Worm (Caenorhabditis elegans) whole organism, L2 larva: ENCODE results near the gene Y50D4B.4.
A peak's percentile ranks its signal among the peaks of the same experiment; 100 is the strongest.

Experiments used
- C34F6.9 ChIP-seq: fragments of 150-350 bp; optimal IDR thresholded peaks from 2 replicates; lab custom pipeline; 2014; ENCODE audit warnings: missing biosample characterization, missing genetic modification characterization
- R02D3.7 ChIP-seq: fragments of 150-350 bp; optimal IDR thresholded peaks from 2 replicates; lab custom pipeline; 2014; ENCODE audit warnings: missing biosample characterization, missing genetic modification characterization
- Y55F3AM.14 ChIP-seq: fragments of 200-800 bp; sonication (Bioruptor generic); optimal IDR thresholded peaks from 2 replicates; lab custom pipeline; 2018; ENCODE audit warnings: mild to moderate bottlenecking, missing genetic modification characterization, missing compliant biosample characterization
- alr-1 ChIP-seq: fragments of 150-350 bp; optimal IDR thresholded peaks from 2 replicates; lab custom pipeline; 2014; ENCODE audit warnings: missing biosample characterization, missing genetic modification characterization
- aly-2 ChIP-seq: fragments of 150-350 bp; optimal IDR thresholded peaks from 2 replicates; lab custom pipeline; 2014; ENCODE audit warnings: missing biosample characterization, missing genetic modification characterization
- ama-1 ChIP-seq: fragments of 150-350 bp; optimal IDR thresholded peaks from 2 replicates; lab custom pipeline; 2018; ENCODE audit warnings: inconsistent platforms
- ceh-16 ChIP-seq: fragments of 150-350 bp; optimal IDR thresholded peaks from 2 replicates; lab custom pipeline; 2014; ENCODE audit warnings: missing biosample characterization, missing genetic modification characterization
- ceh-82 ChIP-seq: fragments of 150-350 bp; optimal IDR thresholded peaks from 2 replicates; lab custom pipeline; 2014; ENCODE audit warnings: missing biosample characterization, missing genetic modification characterization
- crh-2 ChIP-seq: sonication (generic microtip); optimal IDR thresholded peaks from 2 replicates; lab custom pipeline; 2017; ENCODE audit warnings: missing biosample characterization, missing genetic modification characterization
- dmd-4 ChIP-seq: sonication (generic microtip); optimal IDR thresholded peaks from 2 replicates; lab custom pipeline; 2017; ENCODE audit warnings: missing biosample characterization, missing genetic modification characterization
- elt-1 ChIP-seq: fragments of 150-350 bp; optimal IDR thresholded peaks from 2 replicates; lab custom pipeline; 2014; ENCODE audit warnings: missing biosample characterization, missing genetic modification characterization
- fos-1 ChIP-seq: fragments of 150-350 bp; optimal IDR thresholded peaks from 2 replicates; lab custom pipeline; 2014; ENCODE audit warnings: missing biosample characterization, missing genetic modification characterization
- gmeb-1 ChIP-seq: fragments of 150-350 bp; optimal IDR thresholded peaks from 2 replicates; lab custom pipeline; 2014; ENCODE audit warnings: missing biosample characterization, missing genetic modification characterization
- lin-11 ChIP-seq: fragments of 150-350 bp; sonication (generic microtip); optimal IDR thresholded peaks from 2 replicates; lab custom pipeline; 2014; ENCODE audit warnings: missing biosample characterization, missing genetic modification characterization, inconsistent platforms, mixed read lengths
- lin-13 ChIP-seq: fragments of 150-350 bp; optimal IDR thresholded peaks from 2 replicates; lab custom pipeline; 2014; ENCODE audit warnings: missing biosample characterization, missing genetic modification reagents, missing genetic modification characterization
- lin-39 ChIP-seq: fragments of 150-350 bp; optimal IDR thresholded peaks from 2 replicates; lab custom pipeline; 2014; ENCODE audit warnings: missing biosample characterization, missing genetic modification reagents, missing genetic modification characterization
- lsy-2 ChIP-seq, 2 experiments: fragments of 150-350 bp in 1 of 2; sonication (generic microtip) in 1 of 2; optimal IDR thresholded peaks; 2 replicates each; lab custom pipeline; 2014 to 2017; ENCODE audit warnings: missing biosample characterization in 2 of 2, missing genetic modification characterization in 2 of 2
- mab-5 ChIP-seq: fragments of 150-350 bp; optimal IDR thresholded peaks from 2 replicates; lab custom pipeline; 2014; ENCODE audit warnings: missing biosample characterization, missing genetic modification characterization
- mbf-1 ChIP-seq: sonication (generic microtip); optimal IDR thresholded peaks from 2 replicates; lab custom pipeline; 2017; ENCODE audit warnings: missing biosample characterization, missing genetic modification characterization
- nhr-11 ChIP-seq: fragments of 150-350 bp; optimal IDR thresholded peaks from 2 replicates; lab custom pipeline; 2014; ENCODE audit warnings: missing biosample characterization, missing genetic modification characterization
- nhr-12 ChIP-seq: fragments of 150-350 bp; optimal IDR thresholded peaks from 2 replicates; lab custom pipeline; 2014; ENCODE audit warnings: missing biosample characterization, missing genetic modification characterization
- nhr-129 ChIP-seq: fragments of 150-350 bp; optimal IDR thresholded peaks from 2 replicates; lab custom pipeline; 2014; ENCODE audit warnings: missing biosample characterization, missing genetic modification characterization
- nhr-21 ChIP-seq: fragments of 150-350 bp; optimal IDR thresholded peaks from 2 replicates; lab custom pipeline; 2014; ENCODE audit warnings: missing biosample characterization, missing genetic modification characterization
- nhr-25 ChIP-seq: fragments of 150-350 bp; sonication (generic microtip); optimal IDR thresholded peaks from 3 replicates; lab custom pipeline; 2014; ENCODE audit warnings: missing biosample characterization, missing genetic modification characterization
- nhr-6 ChIP-seq: fragments of 150-350 bp; optimal IDR thresholded peaks from 2 replicates; lab custom pipeline; 2014; ENCODE audit warnings: missing biosample characterization, missing genetic modification characterization
- nhr-77 ChIP-seq: fragments of 150-350 bp; optimal IDR thresholded peaks from 2 replicates; lab custom pipeline; 2014; ENCODE audit warnings: missing biosample characterization, missing genetic modification characterization
- peb-1 ChIP-seq: fragments of 150-350 bp; optimal IDR thresholded peaks from 2 replicates; lab custom pipeline; 2014; ENCODE audit warnings: missing biosample characterization, missing genetic modification characterization
- sem-4 ChIP-seq: fragments of 150-350 bp; optimal IDR thresholded peaks from 2 replicates; lab custom pipeline; 2014; ENCODE audit warnings: missing biosample characterization, missing genetic modification reagents, missing genetic modification characterization
- skn-1 ChIP-seq: sonication (generic microtip); optimal IDR thresholded peaks from 2 replicates; lab custom pipeline; 2017; ENCODE audit warnings: missing biosample characterization, missing genetic modification characterization
- sma-3 ChIP-seq: sonication (generic microtip); optimal IDR thresholded peaks from 2 replicates; lab custom pipeline; 2016; ENCODE audit warnings: missing genetic modification reagents, missing genetic modification characterization, missing compliant biosample characterization
- unc-55 ChIP-seq: fragments of 150-350 bp; sonication (generic microtip); optimal IDR thresholded peaks from 3 replicates; lab custom pipeline; 2014; ENCODE audit warnings: missing biosample characterization, missing genetic modification reagents, missing genetic modification characterization
- unc-62 ChIP-seq: fragments of 150-350 bp; optimal IDR thresholded peaks from 2 replicates; lab custom pipeline; 2014; ENCODE audit warnings: missing biosample characterization, missing genetic modification reagents, missing genetic modification characterization
- zag-1 ChIP-seq: fragments of 150-350 bp; optimal IDR thresholded peaks from 2 replicates; lab custom pipeline; 2014; ENCODE audit warnings: missing biosample characterization, missing genetic modification characterization
- ztf-1 ChIP-seq: fragments of 200-800 bp; sonication (Bioruptor generic); conservative IDR thresholded peaks from 2 replicates; pipeline ENCODE4 v1.3.6; 2022; ENCODE audit warnings: missing genetic modification characterization, missing compliant biosample characterization
- ztf-11 ChIP-seq: sonication (generic microtip); optimal IDR thresholded peaks from 2 replicates; lab custom pipeline; 2017; ENCODE audit warnings: missing biosample characterization, missing genetic modification characterization
- ztf-4 ChIP-seq: fragments of 150-350 bp; optimal IDR thresholded peaks from 2 replicates; lab custom pipeline; 2014; ENCODE audit warnings: missing biosample characterization, missing genetic modification characterization

Y50D4B.4 gene

ce11 chrV:1092359-1092758, at the start of gene Y50D4B.4:
Y50D4B.4 (plus strand) TSS chrV:1092659.
- TF ChIP-seq lin-39 (tag; lab: Kevin White, UChicago) = no peak
- no peak for TF ChIP-seq ztf-11 (tag; lab: Kevin White, UChicago)
- TF ChIP-seq lin-13 = no peak
- TF ChIP-seq mab-5 (tag; lab: Kevin White, UChicago) = no peak
- TF ChIP-seq nhr-129 (tag; lab: Kevin White, UChicago) = no peak

- TF ChIP-seq nhr-129 (tag; lab: Kevin White, UChicago) = no peak
- TF ChIP-seq peb-1 (tag; lab: Kevin White, UChicago) = no peak
- TF ChIP-seq zag-1 (tag; lab: Kevin White, UChicago) = no peak
- TF ChIP-seq, all 48 proteins: peak for 0
These were observed 45.2 kb upstream of the Y50D4B.4 start for ce11 chrV:1047251-1047650.

- no peak for TF ChIP-seq lsy-2 (tag; optimal IDR thresholded peaks at IDR 0.05; lab: Kevin White, UChicago)
- TF ChIP-seq aly-2 (tag; lab: Kevin White, UChicago) = no peak
- TF ChIP-seq nhr-129 (tag; lab: Kevin White, UChicago) = no peak
- no peak for TF ChIP-seq nhr-77 (tag; lab: Kevin White, UChicago)
- no peak for TF ChIP-seq gmeb-1 (tag; lab: Kevin White, UChicago)
- no peak for TF ChIP-seq ceh-16 (tag; lab: Kevin White, UChicago)
- TF ChIP-seq unc-55 (GFP tag; lab: Kevin White, UChicago) = no peak
- TF ChIP-seq nhr-12 = no peak
- TF ChIP-seq fos-1 (tag; lab: Kevin White, UChicago) = no peak
- TF ChIP-seq R02D3.7 (tag; lab: Kevin White, UChicago) = no peak
- TF ChIP-seq peb-1 (tag; lab: Kevin White, UChicago) = no peak
- TF ChIP-seq alr-1 (tag; lab: Kevin White, UChicago) = no peak
- TF ChIP-seq nhr-6 (tag; lab: Kevin White, UChicago) = no peak
- TF ChIP-seq, all 48 proteins: peak for 0
These were observed 44.0 kb upstream of the Y50D4B.4 start, which contains the start of gene nra-4 for ce11 chrV:1048482-1048881. nra-4 (minus strand) TSS chrV:1048582.

- no peak for TF ChIP-seq ztf-4 (tag; lab: Kevin White, UChicago)
- no peak for TF ChIP-seq ceh-82 (tag; lab: Kevin White, UChicago)
- TF ChIP-seq mbf-1 (tag; lab: Kevin White, UChicago) = no peak
- TF ChIP-seq sem-4 (tag; lab: Kevin White, UChicago) = no peak
- no peak for TF ChIP-seq ama-1
- no peak for TF ChIP-seq crh-2 (tag; lab: Kevin White, UChicago)
- no peak for TF ChIP-seq ztf-11 (tag; lab: Kevin White, UChicago)
- TF ChIP-seq skn-1 (tag; lab: Kevin White, UChicago) = no peak
- peak; percentile 8 for TF ChIP-seq fos-1 (tag; lab: Kevin White, UChicago)
- no peak for TF ChIP-seq ztf-1
- TF ChIP-seq unc-55 (GFP tag; lab: Kevin White, UChicago) = peak; percentile 43
- TF ChIP-seq nhr-11 (tag; lab: Kevin White, UChicago) = no peak
- TF ChIP-seq mab-5 (tag; lab: Kevin White, UChicago) = no peak
- TF ChIP-seq ceh-16 (tag; lab: Kevin White, UChicago) = no peak
- TF ChIP-seq nhr-25 (tag; lab: Kevin White, UChicago) = no peak
- TF ChIP-seq nhr-21 (tag; lab: Kevin White, UChicago) = no peak
- TF ChIP-seq Y55F3AM.14 (GFP tag; lab: Kevin White, UChicago) = no peak
- TF ChIP-seq C34F6.9 (tag; lab: Kevin White, UChicago) = peak; percentile 21
- no peak for TF ChIP-seq unc-62 (GFP tag; lab: Kevin White, UChicago)
- no peak for TF ChIP-seq sma-3 (GFP tag; lab: Kevin White, UChicago)
- TF ChIP-seq dmd-4 (tag; lab: Kevin White, UChicago) = no peak
- TF ChIP-seq elt-1 = no peak
- TF ChIP-seq alr-1 (tag; lab: Kevin White, UChicago) = no peak
- TF ChIP-seq nhr-129 (tag; lab: Kevin White, UChicago) = no peak
- no peak for TF ChIP-seq lin-11
These were observed 43.1 kb upstream of the Y50D4B.4 start for ce11 chrV:1049334-1049733.

ce11 chrV:1051651-1052050, 40.8 kb upstream of the Y50D4B.4 start:
- TF ChIP-seq nhr-6 (tag; lab: Kevin White, UChicago) = no peak
- no peak for TF ChIP-seq ztf-4 (tag; lab: Kevin White, UChicago)
- TF ChIP-seq ztf-1 = no peak
